Worm (Caenorhabditis elegans): ENCODE measurements around the gene Y75B8A.8.

- TF ChIP-seq ama-1 (optimal IDR thresholded peaks at IDR 0.05): no peak
- TF ChIP-seq ama-1 (GFP tag; optimal IDR thresholded peaks at IDR 0.05): no peak
- TF ChIP-seq hsf-1 (GFP tag; IDR thresholded peaks at IDR 0.05): no peak
- no peak for TF ChIP-seq F37B4.10 (GFP tag; IDR thresholded peaks at IDR 0.05)
These were observed 27.7 kb downstream of the Y75B8A.8 start for ce11 chrIII:12188236-12188635.

Measured in whole organism, young adult.